Fruit fly (Drosophila melanogaster): Measurements from ENCODE around the gene SP1029.

Gene SP1029

DNA sequence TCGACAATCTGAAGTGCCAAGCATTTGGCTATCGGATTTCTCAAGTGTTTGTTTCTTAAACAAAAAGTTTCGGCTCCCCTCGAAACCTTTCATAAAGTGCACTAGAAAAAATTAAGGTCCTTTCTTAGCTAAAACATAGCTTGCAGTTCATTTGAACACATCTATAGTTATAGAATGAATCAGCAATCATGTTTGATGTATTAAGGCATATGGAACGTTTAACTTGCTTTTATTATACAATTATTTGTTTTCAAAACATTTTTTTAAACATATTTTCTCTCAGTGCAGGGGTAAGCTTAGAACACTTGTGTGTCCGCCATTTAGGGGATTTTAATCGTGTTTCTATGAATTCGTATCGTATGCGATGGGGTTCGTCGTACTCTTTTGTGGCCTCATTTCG lies 24.3 kb upstream of the SP1029 start (continued):
- TF ChIP-seq hkb (optimal IDR thresholded peaks at IDR 0.05): no peak
- peak; percentile 46; the same call in 1 of the 2 replicates for TF ChIP-seq hkb (GFP tag; IDR thresholded peaks at IDR 0.05)
- peak; percentile 44; the same call in 1 of the 2 replicates for TF ChIP-seq sob (GFP tag; IDR thresholded peaks at IDR 0.05)
- TF ChIP-seq CkIIα-i1 (GFP tag; IDR thresholded peaks at IDR 0.05): no peak
- TF ChIP-seq gce (GFP tag; IDR thresholded peaks at IDR 0.05): no peak
- no peak for TF ChIP-seq prd (optimal IDR thresholded peaks at IDR 0.05)
- peak; percentile 74 for TF ChIP-seq prd (GFP tag; IDR thresholded peaks at IDR 0.05)
- peak; percentile 64 for TF ChIP-seq CG10366 (GFP tag; IDR thresholded peaks at IDR 0.05)
- TF ChIP-seq trem (tag; optimal IDR thresholded peaks at IDR 0.05): peak; percentile 82
- peak; percentile 36 for TF ChIP-seq CG12659 (GFP tag; optimal IDR thresholded peaks at IDR 0.05)
- peak; percentile 7 for TF ChIP-seq MTF-1 (GFP tag; optimal IDR thresholded peaks at IDR 0.05; ENCODE audit: borderline replicate concordance)
- peak; percentile 41; the same call in 1 of the 2 replicates for TF ChIP-seq CG14014 (GFP tag; IDR thresholded peaks at IDR 0.05)
- TF ChIP-seq CG11456 (GFP tag; IDR thresholded peaks at IDR 0.05): 0 out of 3 replicates have a peak, but pooled peaks have one; percentile 32
- TF ChIP-seq CG2116 (GFP tag; optimal IDR thresholded peaks at IDR 0.05): peak; percentile 13
- peak; percentile 63 for TF ChIP-seq tin (GFP tag; optimal IDR thresholded peaks at IDR 0.05)
- TF ChIP-seq kah (GFP tag; optimal IDR thresholded peaks at IDR 0.05): peak; percentile 6
- no peak for TF ChIP-seq ems (GFP tag; optimal IDR thresholded peaks at IDR 0.05)
- peak; percentile 74 for TF ChIP-seq CG10267 (tag; optimal IDR thresholded peaks at IDR 0.05)
- peak; percentile 82 for TF ChIP-seq CG33557 (GFP tag; optimal IDR thresholded peaks at IDR 0.05)
- TF ChIP-seq Sry-δ (GFP tag; optimal IDR thresholded peaks at IDR 0.05): peak; percentile 4
- peak; percentile 32; the same call in 1 of the 3 replicates for TF ChIP-seq tgo (GFP tag; IDR thresholded peaks at IDR 0.05)
- no peak for TF ChIP-seq pan (optimal IDR thresholded peaks at IDR 0.05)
- TF ChIP-seq pan (GFP tag; optimal IDR thresholded peaks at IDR 0.05 in 1 of 2, IDR thresholded peaks at IDR 0.05 in 1 of 2): peak in 1 of 2 experiments; percentile 62
- peak in 1 of 2 experiments; percentile 77 for TF ChIP-seq eve (GFP tag; optimal IDR thresholded peaks at IDR 0.05)
- peak; percentile 6 for TF ChIP-seq CG15011 (GFP tag; optimal IDR thresholded peaks at IDR 0.05)
- TF ChIP-seq Dref (GFP tag; IDR thresholded peaks at IDR 0.05): no peak
- TF ChIP-seq sens-2 (GFP tag; IDR thresholded peaks at IDR 0.05): no peak
- peak; percentile 44 for TF ChIP-seq sqz (GFP tag; optimal IDR thresholded peaks at IDR 0.05)
- TF ChIP-seq MBD-R2 (GFP tag; IDR thresholded peaks at IDR 0.05): no peak
- no peak for TF ChIP-seq hth (optimal IDR thresholded peaks at IDR 0.05)
- TF ChIP-seq Bdp1 (GFP tag; optimal IDR thresholded peaks at IDR 0.05): peak; percentile 22
- TF ChIP-seq CG6765 (GFP tag; optimal IDR thresholded peaks at IDR 0.05): no peak
- TF ChIP-seq grau (tag; optimal IDR thresholded peaks at IDR 0.05): peak; percentile 75
- peak in 1 of 2 experiments; percentile 63 for TF ChIP-seq Hr51 (GFP tag; optimal IDR thresholded peaks at IDR 0.05)
- TF ChIP-seq CG4424 (GFP tag; optimal IDR thresholded peaks at IDR 0.05): peak; percentile 49
- TF ChIP-seq Stat92E (GFP tag; optimal IDR thresholded peaks at IDR 0.05): peak in 1 of 3 experiments; percentile 89
- TF ChIP-seq CG12219 (GFP tag; optimal IDR thresholded peaks at IDR 0.05): peak; percentile 66
- TF ChIP-seq vnd (GFP tag; IDR thresholded peaks at IDR 0.05; ENCODE audit: partially characterized antibody): no peak
- no peak for TF ChIP-seq lbe (GFP tag; optimal IDR thresholded peaks at IDR 0.05)
- TF ChIP-seq Asciz (GFP tag; optimal IDR thresholded peaks at IDR 0.05): peak; percentile 45
- 0 out of 3 replicates have a peak, but pooled peaks have one; percentile 20 for TF ChIP-seq CG2199 (GFP tag; IDR thresholded peaks at IDR 0.05)
- peak; percentile 21 for TF ChIP-seq HHEX (GFP tag; optimal IDR thresholded peaks at IDR 0.05)
- TF ChIP-seq HLH3B (GFP tag; IDR thresholded peaks at IDR 0.05): peak; percentile 35; the same call in 1 of the 2 replicates
- peak; percentile 9 for TF ChIP-seq gcm2 (GFP tag; optimal IDR thresholded peaks at IDR 0.05)
- no peak for TF ChIP-seq CG3726 (GFP tag; IDR thresholded peaks at IDR 0.05)
- TF ChIP-seq Hey (tag; optimal IDR thresholded peaks at IDR 0.05): no peak
- TF ChIP-seq shn (GFP tag; optimal IDR thresholded peaks at IDR 0.05): peak; percentile 20
- peak; percentile 46 for TF ChIP-seq sisA (GFP tag; IDR thresholded peaks at IDR 0.05)
- peak; percentile 39; the same call in 1 of the 2 replicates for TF ChIP-seq peb (GFP tag; IDR thresholded peaks at IDR 0.05)
- peak; percentile 70; the same call in 1 of the 2 replicates for TF ChIP-seq ara (GFP tag; IDR thresholded peaks at IDR 0.05)
- TF ChIP-seq CG31224 (GFP tag; IDR thresholded peaks at IDR 0.05): no peak
